Worm (Caenorhabditis elegans) whole organism, young adult: ENCODE data around the gene ins-39.

Source experiments
- B0019.2 ChIP-seq: fragments of 200-800 bp; sonication (Bioruptor generic); conservative IDR thresholded peaks from 2 replicates; pipeline ENCODE4 v1.3.6; 2022; ENCODE audit warnings: missing genetic modification reagents, missing genetic modification characterization, missing compliant biosample characterization
- B0261.1 ChIP-seq: sonication (generic microtip); optimal IDR thresholded peaks from 2 replicates; lab custom pipeline; 2016; ENCODE audit warnings: mild to moderate bottlenecking, missing genetic modification characterization, moderate library complexity, missing compliant biosample characterization
- D2030.7 ChIP-seq: fragments of 200-800 bp; sonication (Bioruptor generic); IDR thresholded peaks from 2 replicates; pipeline ENCODE4 v1.3.6; 2022; ENCODE audit warnings: missing genetic modification reagents, missing genetic modification characterization, missing compliant biosample characterization
- F39B2.1 ChIP-seq: fragments of 200-800 bp; sonication (Bioruptor generic); IDR thresholded peaks from 2 replicates; pipeline ENCODE4 v1.3.6; 2022; ENCODE audit warnings: missing genetic modification reagents, missing genetic modification characterization, missing compliant biosample characterization
- F55B11.4 ChIP-seq: sonication (generic microtip); optimal IDR thresholded peaks from 2 replicates; lab custom pipeline; 2016; ENCODE audit warnings: missing compliant biosample characterization, missing genetic modification characterization, borderline replicate concordance; ENCODE audit not compliant: insufficient read depth
- T26A5.8 ChIP-seq: sonication (generic microtip); optimal IDR thresholded peaks from 2 replicates; lab custom pipeline; 2016; ENCODE audit warnings: missing genetic modification characterization, missing compliant biosample characterization
- Y53F4B.3 ChIP-seq: fragments of 200-800 bp; sonication (Bioruptor generic); IDR thresholded peaks from 2 replicates; pipeline ENCODE4 v1.3.6; 2022; ENCODE audit warnings: missing genetic modification reagents, missing genetic modification characterization, missing compliant biosample characterization
- Y79H2A.3 ChIP-seq: fragments of 200-800 bp; sonication (Bioruptor generic); conservative IDR thresholded peaks from 2 replicates; pipeline ENCODE4 v1.3.6; 2022; ENCODE audit warnings: missing genetic modification reagents, missing genetic modification characterization, missing compliant biosample characterization
- Y95B8A.8 ChIP-seq: fragments of 200-800 bp; sonication (Bioruptor generic); IDR thresholded peaks from 2 replicates; pipeline ENCODE4 v1.3.6; 2022; ENCODE audit warnings: missing genetic modification reagents, missing genetic modification characterization, missing compliant biosample characterization
- aptf-2 ChIP-seq: fragments of 200-800 bp; sonication (Bioruptor generic); conservative IDR thresholded peaks from 2 replicates; pipeline ENCODE4 v1.3.6; 2022; ENCODE audit warnings: missing genetic modification reagents, missing genetic modification characterization, missing compliant biosample characterization
- attf-3 ChIP-seq: fragments of 200-800 bp; sonication (Bioruptor generic); conservative IDR thresholded peaks from 2 replicates; pipeline ENCODE4 v1.3.6; 2022; ENCODE audit warnings: missing genetic modification reagents, missing genetic modification characterization, missing compliant biosample characterization
- attf-5 ChIP-seq: fragments of 200-800 bp; sonication (Bioruptor generic); optimal IDR thresholded peaks from 2 replicates; lab custom pipeline; 2018; ENCODE audit warnings: mild to moderate bottlenecking, missing genetic modification characterization, missing compliant biosample characterization
- bed-2 ChIP-seq: fragments of 200-800 bp; sonication (Bioruptor generic); IDR thresholded peaks from 2 replicates; pipeline ENCODE4 v1.3.6; 2022; ENCODE audit warnings: missing genetic modification reagents, missing genetic modification characterization, missing compliant biosample characterization
- cebp-1 ChIP-seq, 2 experiments: fragments of 200-800 bp in 1 of 2; sonication (Bioruptor generic) in 1 of 2; sonication (generic microtip) in 1 of 2; IDR thresholded peaks in 1 of 2; optimal IDR thresholded peaks in 1 of 2; 2 replicates each; pipeline versions ENCODE4 v1.3.6 to Lab custom; 2017 to 2022; ENCODE audit warnings: missing compliant biosample characterization in 2 of 2, missing genetic modification characterization in 2 of 2, mild to moderate bottlenecking in 1 of 2, missing genetic modification reagents in 1 of 2, moderate library complexity in 1 of 2
- ceh-100 ChIP-seq: fragments of 200-800 bp; sonication (Bioruptor generic); IDR thresholded peaks from 2 replicates; pipeline ENCODE4 v1.3.6; 2022; ENCODE audit warnings: missing genetic modification reagents, missing genetic modification characterization, missing compliant biosample characterization
- ceh-79 ChIP-seq: sonication (generic microtip); optimal IDR thresholded peaks from 2 replicates; lab custom pipeline; 2017; ENCODE audit warnings: mild to moderate bottlenecking, missing genetic modification characterization, missing compliant biosample characterization
- chd-7 ChIP-seq: sonication (generic microtip); optimal IDR thresholded peaks from 2 replicates; lab custom pipeline; 2016; ENCODE audit warnings: mild to moderate bottlenecking, missing genetic modification characterization, moderate library complexity, missing compliant biosample characterization
- die-1 ChIP-seq: sonication (generic microtip); optimal IDR thresholded peaks from 2 replicates; lab custom pipeline; 2016; ENCODE audit warnings: missing genotype, mild to moderate bottlenecking, missing genetic modification characterization, missing compliant biosample characterization
- dpl-1 ChIP-seq: fragments of 150-350 bp; optimal IDR thresholded peaks from 2 replicates; lab custom pipeline; 2014; ENCODE audit warnings: missing biosample characterization, missing genetic modification reagents, missing genetic modification characterization
- egl-18 ChIP-seq: fragments of 200-800 bp; sonication (Bioruptor generic); IDR thresholded peaks from 2 replicates; pipeline ENCODE4 v1.3.6; 2022; ENCODE audit warnings: missing genetic modification reagents, missing genetic modification characterization, missing compliant biosample characterization
- egl-44 ChIP-seq: fragments of 200-800 bp; sonication (Bioruptor generic); IDR thresholded peaks from 2 replicates; pipeline ENCODE4 v1.3.6; 2022; ENCODE audit warnings: missing genetic modification reagents, missing genetic modification characterization, missing compliant biosample characterization
- egrh-3 ChIP-seq: fragments of 200-800 bp; sonication (Bioruptor generic); IDR thresholded peaks from 2 replicates; pipeline ENCODE4 v1.3.6; 2022; ENCODE audit warnings: missing genetic modification reagents, missing genetic modification characterization, missing compliant biosample characterization
- ekl-4 ChIP-seq: fragments of 200-800 bp; sonication (Bioruptor generic); IDR thresholded peaks from 2 replicates; pipeline ENCODE4 v1.3.6; 2022; ENCODE audit warnings: missing genetic modification reagents, missing genetic modification characterization, missing compliant biosample characterization
- hmg-1.2 ChIP-seq: fragments of 200-800 bp; sonication (Bioruptor generic); IDR thresholded peaks from 2 replicates; pipeline ENCODE4 v1.3.6; 2022; ENCODE audit warnings: missing genetic modification reagents, missing genetic modification characterization, missing compliant biosample characterization
- hrde-1 ChIP-seq: sonication (generic microtip); optimal IDR thresholded peaks from 2 replicates; lab custom pipeline; 2016; ENCODE audit warnings: missing genetic modification characterization, mild to moderate bottlenecking, missing compliant biosample characterization, moderate library complexity, missing genotype, missing genetic modification reagents, borderline replicate concordance
- let-526 ChIP-seq: fragments of 200-800 bp; sonication (Bioruptor generic); IDR thresholded peaks from 2 replicates; pipeline ENCODE4 v1.3.6; 2022; ENCODE audit warnings: missing genetic modification reagents, missing genetic modification characterization, missing compliant biosample characterization
- lin-35 ChIP-seq, 3 experiments: fragments of 150-350 bp in 2 of 3; sonication (generic microtip) in 1 of 3; optimal IDR thresholded peaks; 2 replicates each; lab custom pipeline; 2014 to 2018; ENCODE audit warnings: missing biosample characterization in 3 of 3, missing genetic modification characterization in 3 of 3, missing genetic modification reagents in 3 of 3
- lir-1 ChIP-seq: fragments of 200-800 bp; sonication (Bioruptor generic); conservative IDR thresholded peaks from 2 replicates; pipeline ENCODE4 v1.3.6; 2022; ENCODE audit warnings: missing genetic modification reagents, missing genetic modification characterization, missing compliant biosample characterization
- lsl-1 ChIP-seq: fragments of 200-800 bp; sonication (Bioruptor generic); optimal IDR thresholded peaks from 2 replicates; lab custom pipeline; 2018; ENCODE audit warnings: mild to moderate bottlenecking, missing genetic modification characterization, moderate library complexity, missing compliant biosample characterization
- madf-3 ChIP-seq: fragments of 200-800 bp; sonication (Bioruptor generic); IDR thresholded peaks from 2 replicates; pipeline ENCODE4 v1.3.6; 2022; ENCODE audit warnings: missing genetic modification reagents, missing genetic modification characterization, missing compliant biosample characterization
- mcd-1 ChIP-seq: fragments of 200-800 bp; sonication (Bioruptor generic); IDR thresholded peaks from 2 replicates; pipeline ENCODE4 v1.3.6; 2022; ENCODE audit warnings: missing genetic modification reagents, missing genetic modification characterization, missing compliant biosample characterization
- nhr-120 ChIP-seq: fragments of 200-800 bp; sonication (Bioruptor generic); IDR thresholded peaks from 2 replicates; pipeline ENCODE4 v1.3.6; 2022; ENCODE audit warnings: missing genetic modification characterization, missing compliant biosample characterization
- nhr-179 ChIP-seq: sonication (generic microtip); optimal IDR thresholded peaks from 2 replicates; lab custom pipeline; 2016; ENCODE audit warnings: mild to moderate bottlenecking, missing genetic modification characterization, missing compliant biosample characterization
- nhr-80 ChIP-seq: sonication (generic microtip); optimal IDR thresholded peaks from 2 replicates; lab custom pipeline; 2016; ENCODE audit warnings: missing genetic modification characterization, missing compliant biosample characterization
- pbrm-1 ChIP-seq: fragments of 200-800 bp; sonication (Bioruptor generic); IDR thresholded peaks from 2 replicates; pipeline ENCODE4 v1.3.6; 2022; ENCODE audit warnings: missing genetic modification reagents, missing genetic modification characterization, missing compliant biosample characterization
- rec-8 ChIP-seq, 2 experiments: sonication (generic microtip); optimal IDR thresholded peaks; 2 replicates each; lab custom pipeline; 2016; ENCODE audit warnings: mild to moderate bottlenecking in 2 of 2, missing genetic modification characterization in 2 of 2, missing genetic modification reagents in 2 of 2, missing genotype in 2 of 2, missing biosample characterization in 1 of 2, missing compliant biosample characterization in 1 of 2, moderate library complexity in 1 of 2
- rpc-1 ChIP-seq, 2 experiments: fragments of 150-350 bp in 1 of 2; sonication (generic microtip) in 1 of 2; optimal IDR thresholded peaks; 2 replicates each; lab custom pipeline; 2014 to 2018; ENCODE audit warnings: missing biosample characterization in 1 of 2, missing genetic modification characterization in 1 of 2, missing genetic modification reagents in 1 of 2, missing genotype in 1 of 2
- sdz-38 ChIP-seq: sonication (generic microtip); optimal IDR thresholded peaks from 2 replicates; lab custom pipeline; 2016; ENCODE audit warnings: missing genotype, missing genetic modification characterization, missing compliant biosample characterization
- snpc-1.1 ChIP-seq: sonication (generic microtip); optimal IDR thresholded peaks from 2 replicates; lab custom pipeline; 2017; ENCODE audit warnings: missing genetic modification characterization, mild to moderate bottlenecking, missing compliant biosample characterization, antibody characterized with exemption, moderate library complexity, missing genotype, missing genetic modification reagents; ENCODE audit not compliant: insufficient read depth
- snpc-1.3 ChIP-seq: sonication (generic microtip); optimal IDR thresholded peaks from 2 replicates; lab custom pipeline; 2017; ENCODE audit warnings: missing genetic modification characterization, mild to moderate bottlenecking, missing compliant biosample characterization, antibody characterized with exemption, moderate library complexity, missing genotype, missing genetic modification reagents; ENCODE audit not compliant: insufficient read depth
- snpc-3.4 ChIP-seq: sonication (generic microtip); optimal IDR thresholded peaks from 2 replicates; lab custom pipeline; 2017; ENCODE audit warnings: missing genetic modification characterization, mild to moderate bottlenecking, missing compliant biosample characterization, antibody characterized with exemption, moderate library complexity, missing genotype, missing genetic modification reagents
- unc-62 ChIP-seq: fragments of 150-350 bp; optimal IDR thresholded peaks from 2 replicates; lab custom pipeline; 2014; ENCODE audit warnings: missing biosample characterization, missing genetic modification reagents, missing genetic modification characterization
- ztf-18 ChIP-seq: sonication (generic microtip); optimal IDR thresholded peaks from 2 replicates; lab custom pipeline; 2016; ENCODE audit warnings: missing genotype, mild to moderate bottlenecking, missing genetic modification characterization, missing compliant biosample characterization
- ztf-25 ChIP-seq: fragments of 200-800 bp; sonication (Bioruptor generic); IDR thresholded peaks from 2 replicates; pipeline ENCODE4 v1.3.6; 2022; ENCODE audit warnings: missing genetic modification reagents, missing genetic modification characterization, missing compliant biosample characterization
- ztf-28 ChIP-seq: fragments of 200-800 bp; sonication (Bioruptor generic); IDR thresholded peaks from 2 replicates; pipeline ENCODE4 v1.3.6; 2022; ENCODE audit warnings: missing genetic modification reagents, missing genetic modification characterization, missing compliant biosample characterization
- ztf-3 ChIP-seq: fragments of 200-800 bp; sonication (Bioruptor generic); optimal IDR thresholded peaks from 2 replicates; lab custom pipeline; 2018; ENCODE audit warnings: mild to moderate bottlenecking, missing genetic modification characterization, missing compliant biosample characterization

ins-39 gene

ce11 chrX:1379391-1379790 is 35.2 kb upstream of the ins-39 start (continued):
- TF ChIP-seq hrde-1 (tag; lab: Kevin White, UChicago) = peak; percentile 43
- TF ChIP-seq nhr-179 (tag; lab: Kevin White, UChicago) = peak; percentile 53
- TF ChIP-seq T26A5.8 (tag; lab: Kevin White, UChicago) = peak; percentile 8
- TF ChIP-seq ceh-79 (tag; lab: Kevin White, UChicago) = no peak
- peak; percentile 2 for TF ChIP-seq lsl-1
- peak; percentile 43 for TF ChIP-seq nhr-80
- TF ChIP-seq ekl-4 (GFP tag; lab: Robert Waterston, UW) = peak; percentile 66
- no peak for TF ChIP-seq dpl-1 (GFP tag; lab: Kevin White, UChicago)
- TF ChIP-seq egrh-3 (GFP tag; lab: Robert Waterston, UW) = no peak; the same call in 1 of the 2 replicates
- TF ChIP-seq rpc-1 (optimal IDR thresholded peaks at IDR 0.05; lab: Kevin White, UChicago) = peak; percentile 74
- peak; percentile 85 for TF ChIP-seq rpc-1 (tag; optimal IDR thresholded peaks at IDR 0.05; lab: Kevin White, UChicago)
- TF ChIP-seq Y95B8A.8 (GFP tag; lab: Robert Waterston, UW) = peak; percentile 52; the same call in 1 of the 2 replicates
- TF ChIP-seq pbrm-1 (GFP tag; lab: Robert Waterston, UW) = peak; percentile 71
- no peak for TF ChIP-seq let-526 (GFP tag; lab: Robert Waterston, UW)
- TF ChIP-seq D2030.7 (GFP tag; lab: Robert Waterston, UW) = peak; percentile 61
- TF ChIP-seq snpc-3.4 (tag; lab: Kevin White, UChicago) = peak; percentile 18
- no peak for TF ChIP-seq madf-3 (GFP tag; lab: Robert Waterston, UW)
- TF ChIP-seq ztf-18 (tag; lab: Kevin White, UChicago) = peak; percentile 61
- TF ChIP-seq attf-3 (GFP tag; lab: Robert Waterston, UW) = no peak
- TF ChIP-seq hmg-1.2 = peak; percentile 79
- TF ChIP-seq cebp-1 (GFP tag; IDR thresholded peaks at IDR 0.05; lab: Robert Waterston, UW) = 0 out of 2 replicates have a peak, but pooled peaks have one; percentile 35
- TF ChIP-seq cebp-1 (tag; optimal IDR thresholded peaks at IDR 0.05; lab: Kevin White, UChicago) = peak; percentile 78
- no peak for TF ChIP-seq unc-62 (GFP tag; lab: Kevin White, UChicago)
- peak in 1 of 3 experiments; percentile 64 for TF ChIP-seq lin-35 (GFP tag; optimal IDR thresholded peaks at IDR 0.05; lab: Kevin White, UChicago)
- TF ChIP-seq die-1 (tag; lab: Kevin White, UChicago) = peak; percentile 81
- peak; percentile 31 for TF ChIP-seq snpc-1.3 (tag; lab: Kevin White, UChicago)
- no peak for TF ChIP-seq sdz-38 (tag; lab: Kevin White, UChicago)
- peak; percentile 46; the same call in 1 of the 2 replicates for TF ChIP-seq ceh-100 (GFP tag; lab: Robert Waterston, UW)
- TF ChIP-seq ztf-3 (GFP tag; lab: Kevin White, UChicago) = no peak
- TF ChIP-seq Y79H2A.3 (GFP tag; lab: Robert Waterston, UW) = no peak
- no peak for TF ChIP-seq F55B11.4
- TF ChIP-seq B0261.1 = peak; percentile 94
- TF ChIP-seq Y53F4B.3 (GFP tag; lab: Robert Waterston, UW) = no peak
- TF ChIP-seq aptf-2 = no peak
- peak; percentile 50 for TF ChIP-seq snpc-1.1 (tag; lab: Kevin White, UChicago)
- no peak for TF ChIP-seq ztf-28 (GFP tag; lab: Robert Waterston, UW)
- TF ChIP-seq mcd-1 = peak; percentile 74
- peak; percentile 79; the same call in 1 of the 2 replicates for TF ChIP-seq nhr-120 (GFP tag; lab: Robert Waterston, UW)
- no peak; the same call in 1 of the 2 replicates for TF ChIP-seq B0019.2 (GFP tag; lab: Robert Waterston, UW)
- TF ChIP-seq bed-2 (GFP tag; lab: Robert Waterston, UW) = no peak
- TF ChIP-seq F39B2.1 (GFP tag; lab: Robert Waterston, UW) = no peak
- TF ChIP-seq chd-7 (tag; lab: Kevin White, UChicago) = peak; percentile 83
- peak; percentile 38 to 73 for TF ChIP-seq rec-8 (tag; optimal IDR thresholded peaks at IDR 0.05; lab: Kevin White, UChicago)
- peak; percentile 53 for TF ChIP-seq attf-5 (GFP tag; lab: Kevin White, UChicago)
- 0 out of 2 replicates have a peak, but pooled peaks have one; percentile 66 for TF ChIP-seq ztf-25 (GFP tag; lab: Robert Waterston, UW)
- peak; percentile 79; the same call in 1 of the 2 replicates for TF ChIP-seq egl-18 (GFP tag; lab: Robert Waterston, UW)
- peak; percentile 90 for TF ChIP-seq egl-44 (GFP tag; lab: Robert Waterston, UW)
- TF ChIP-seq lir-1 = no peak; the same call in 1 of the 2 replicates
